Worm (Caenorhabditis elegans): ENCODE results near the gene fbxa-128.

- TF ChIP-seq him-1 (tag; optimal IDR thresholded peaks at IDR 0.05) = no peak
- TF ChIP-seq W03F9.2 (tag; optimal IDR thresholded peaks at IDR 0.05) = no peak
- no peak for TF ChIP-seq dao-5 (tag; optimal IDR thresholded peaks at IDR 0.05)
Observed at ce11 chrIII:11157099-11157498, 18.2 kb upstream of the fbxa-128 start, which contains the start of gene Y47D3A.31.

All from whole organism, L4/young adult.